Worm (Caenorhabditis elegans) whole organism, L1 larva: ENCODE data around the gene nlp-20.
A peak's percentile ranks its signal among the peaks of the same experiment; 100 is the strongest.

Experiments used
- C34B4.2 ChIP-seq: sonication (generic microtip); optimal IDR thresholded peaks from 2 replicates; lab custom pipeline; 2017; ENCODE audit warnings: mild to moderate bottlenecking, missing genetic modification characterization, missing compliant biosample characterization
- Y116A8C.19 ChIP-seq: sonication (generic microtip); optimal IDR thresholded peaks from 2 replicates; lab custom pipeline; 2016; ENCODE audit warnings: missing compliant biosample characterization, missing genetic modification characterization, borderline replicate concordance
- aha-1 ChIP-seq: fragments of 150-350 bp; optimal IDR thresholded peaks from 2 replicates; lab custom pipeline; 2014; ENCODE audit warnings: missing biosample characterization, missing genetic modification characterization
- alr-1 ChIP-seq: fragments of 200-800 bp; sonication (Bioruptor generic); optimal IDR thresholded peaks from 2 replicates; lab custom pipeline; 2018; ENCODE audit warnings: borderline replicate concordance, mild to moderate bottlenecking, missing genetic modification characterization, missing compliant biosample characterization
- ceh-63 ChIP-seq: fragments of 200-800 bp; sonication (Bioruptor generic); optimal IDR thresholded peaks from 2 replicates; lab custom pipeline; 2018; ENCODE audit warnings: mild to moderate bottlenecking, missing genetic modification characterization, missing compliant biosample characterization
- ceh-82 ChIP-seq, 3 experiments: fragments of 150-350 bp in 1 of 3; sonication (generic microtip) in 2 of 3; optimal IDR thresholded peaks; 2 replicates each; lab custom pipeline; 2014 to 2017; ENCODE audit warnings: missing biosample characterization in 3 of 3, missing genetic modification characterization in 3 of 3
- ceh-88 ChIP-seq: fragments of 200-800 bp; sonication (Bioruptor generic); IDR thresholded peaks from 2 replicates; pipeline ENCODE4 v1.3.6; 2022; ENCODE audit warnings: missing genetic modification characterization, missing compliant biosample characterization
- ceh-90 ChIP-seq: sonication (generic microtip); optimal IDR thresholded peaks from 2 replicates; lab custom pipeline; 2016; ENCODE audit warnings: missing genetic modification characterization, missing compliant biosample characterization
- ces-1 ChIP-seq: fragments of 150-350 bp; optimal IDR thresholded peaks from 2 replicates; lab custom pipeline; 2014; ENCODE audit warnings: missing biosample characterization, missing genetic modification reagents, missing genetic modification characterization
- dpl-1 ChIP-seq, 3 experiments: fragments of 150-350 bp in 2 of 3; sonication (generic microtip) in 1 of 3; optimal IDR thresholded peaks; 2 replicates each; lab custom pipeline; 2014 to 2017; ENCODE audit warnings: missing biosample characterization in 3 of 3, missing genetic modification characterization in 3 of 3, missing genetic modification reagents in 3 of 3
- dsc-1 ChIP-seq: sonication (generic microtip); optimal IDR thresholded peaks from 2 replicates; lab custom pipeline; 2016; ENCODE audit warnings: mild to moderate bottlenecking, missing genetic modification characterization, missing compliant biosample characterization
- efl-1 ChIP-seq, 4 experiments: fragments of 150-350 bp; optimal IDR thresholded peaks in 3 of 4; peaks in 1 of 4; 1 replicate in 1 of 4; 2 replicates in 3 of 4; lab custom pipeline; 2014; ENCODE audit warnings: missing biosample characterization in 2 of 4, missing genetic modification characterization in 2 of 4, missing genetic modification reagents in 2 of 4
- egl-13 ChIP-seq: sonication (generic microtip); optimal IDR thresholded peaks from 2 replicates; lab custom pipeline; 2016; ENCODE audit warnings: missing genotype, missing genetic modification reagents, missing genetic modification characterization, missing compliant biosample characterization
- fkh-10 ChIP-seq: sonication (generic microtip); optimal IDR thresholded peaks from 2 replicates; lab custom pipeline; 2017; ENCODE audit warnings: missing biosample characterization, missing genetic modification reagents, missing genetic modification characterization
- fkh-4 ChIP-seq: sonication (generic microtip); optimal IDR thresholded peaks from 2 replicates; lab custom pipeline; 2016; ENCODE audit warnings: missing compliant biosample characterization, missing genetic modification characterization, borderline replicate concordance
- fkh-8 ChIP-seq: sonication (generic microtip); optimal IDR thresholded peaks from 2 replicates; lab custom pipeline; 2016; ENCODE audit warnings: mild to moderate bottlenecking, missing genetic modification characterization, missing compliant biosample characterization
- hlh-4 ChIP-seq: sonication (generic microtip); optimal IDR thresholded peaks from 2 replicates; lab custom pipeline; 2016; ENCODE audit warnings: mild to moderate bottlenecking, missing genetic modification characterization, missing compliant biosample characterization
- isw-1 ChIP-seq: fragments of 200-800 bp; sonication (Bioruptor generic); IDR thresholded peaks from 2 replicates; pipeline ENCODE4 v1.3.6; 2022; ENCODE audit warnings: missing genetic modification characterization, missing compliant biosample characterization
- lin-14 ChIP-seq: fragments of 200-800 bp; sonication (Bioruptor generic); optimal IDR thresholded peaks from 2 replicates; lab custom pipeline; 2018; ENCODE audit warnings: mild to moderate bottlenecking, missing genetic modification characterization, moderate library complexity, missing compliant biosample characterization
- lir-3 ChIP-seq: sonication (generic microtip); optimal IDR thresholded peaks from 2 replicates; lab custom pipeline; 2016; ENCODE audit warnings: mild to moderate bottlenecking, missing genetic modification characterization, moderate library complexity, missing compliant biosample characterization; ENCODE audit not compliant: poor library complexity
- lsy-2 ChIP-seq, 2 experiments: fragments of 150-350 bp; optimal IDR thresholded peaks; 2 replicates each; lab custom pipeline; 2014; ENCODE audit warnings: missing biosample characterization in 2 of 2, missing genetic modification characterization in 2 of 2
- mep-1 ChIP-seq: fragments of 150-350 bp; optimal IDR thresholded peaks from 2 replicates; lab custom pipeline; 2014; ENCODE audit warnings: missing biosample characterization, missing genetic modification characterization
- nhr-19 ChIP-seq: fragments of 200-800 bp; sonication (Bioruptor generic); conservative IDR thresholded peaks from 2 replicates; pipeline ENCODE4 v1.3.6; 2022; ENCODE audit warnings: missing genetic modification characterization, missing compliant biosample characterization
- nhr-20 ChIP-seq: sonication (generic microtip); optimal IDR thresholded peaks from 2 replicates; lab custom pipeline; 2016; ENCODE audit warnings: mild to moderate bottlenecking, missing genetic modification characterization, missing compliant biosample characterization
- nhr-47 ChIP-seq: sonication (generic microtip); optimal IDR thresholded peaks from 2 replicates; lab custom pipeline; 2016; ENCODE audit warnings: mild to moderate bottlenecking, missing genetic modification characterization, moderate library complexity, missing compliant biosample characterization
- nhr-71 ChIP-seq: sonication (generic microtip); optimal IDR thresholded peaks from 2 replicates; lab custom pipeline; 2016; ENCODE audit warnings: mild to moderate bottlenecking, missing genetic modification characterization, moderate library complexity, missing compliant biosample characterization
- nhr-85 ChIP-seq: sonication (generic microtip); peaks from one replicate; lab custom pipeline; 2016; ENCODE audit warnings: missing genetic modification characterization, inconsistent platforms, missing compliant biosample characterization
- snu-23 ChIP-seq: sonication (generic microtip); optimal IDR thresholded peaks from 2 replicates; lab custom pipeline; 2016; ENCODE audit warnings: missing genetic modification characterization, missing compliant biosample characterization
- swsn-7 ChIP-seq: sonication (generic microtip); optimal IDR thresholded peaks from 2 replicates; lab custom pipeline; 2016; ENCODE audit warnings: missing genetic modification characterization, missing compliant biosample characterization
- tbx-2 ChIP-seq: sonication (generic microtip); optimal IDR thresholded peaks from 2 replicates; lab custom pipeline; 2016; ENCODE audit warnings: missing genetic modification characterization, missing compliant biosample characterization
- unc-86 ChIP-seq: sonication (generic microtip); optimal IDR thresholded peaks from 2 replicates; lab custom pipeline; 2016; ENCODE audit warnings: missing genetic modification characterization, missing compliant biosample characterization
- vab-15 ChIP-seq: sonication (generic microtip); optimal IDR thresholded peaks from 2 replicates; lab custom pipeline; 2017; ENCODE audit warnings: missing genotype, mild to moderate bottlenecking, missing genetic modification characterization, missing compliant biosample characterization
- xbp-1 ChIP-seq: sonication (generic microtip); optimal IDR thresholded peaks from 2 replicates; lab custom pipeline; 2016; ENCODE audit warnings: missing genetic modification characterization, missing compliant biosample characterization
- zag-1 ChIP-seq: fragments of 150-350 bp; optimal IDR thresholded peaks from 2 replicates; lab custom pipeline; 2014; ENCODE audit warnings: missing biosample characterization, missing genetic modification characterization
- zip-4 ChIP-seq: fragments of 200-800 bp; sonication (Bioruptor generic); optimal IDR thresholded peaks from 2 replicates; lab custom pipeline; 2018; ENCODE audit warnings: mild to moderate bottlenecking, missing genetic modification characterization, moderate library complexity, missing compliant biosample characterization

nlp-20 gene

ce11 chrIV:7623868-7624267 lies 19.0 kb downstream of the nlp-20 start (continued):
- TF ChIP-seq aha-1 (tag; lab: Kevin White, UChicago): no peak

ce11 chrIV:7623078-7623477 lies 19.8 kb downstream of the nlp-20 start:
- TF ChIP-seq vab-15 (no peak), dpl-1 (GFP tag; optimal IDR thresholded peaks at IDR 0.05; lab: Kevin White, UChicago) (no peak), ces-1 (GFP tag; lab: Kevin White, UChicago) (no peak), nhr-85 (tag; lab: Kevin White, UChicago) (no peak), ceh-63 (no peak), tbx-2 (no peak), zip-4 (no peak), alr-1 (tag; lab: Kevin White, UChicago) (no peak), nhr-20 (tag; lab: Kevin White, UChicago) (no peak), mep-1 (no peak), C34B4.2 (tag; lab: Kevin White, UChicago) (no peak), nhr-71 (tag; lab: Kevin White, UChicago) (no peak), fkh-4 (no peak)
- TF ChIP-seq, all 84 proteins: peak for 0

DNA sequence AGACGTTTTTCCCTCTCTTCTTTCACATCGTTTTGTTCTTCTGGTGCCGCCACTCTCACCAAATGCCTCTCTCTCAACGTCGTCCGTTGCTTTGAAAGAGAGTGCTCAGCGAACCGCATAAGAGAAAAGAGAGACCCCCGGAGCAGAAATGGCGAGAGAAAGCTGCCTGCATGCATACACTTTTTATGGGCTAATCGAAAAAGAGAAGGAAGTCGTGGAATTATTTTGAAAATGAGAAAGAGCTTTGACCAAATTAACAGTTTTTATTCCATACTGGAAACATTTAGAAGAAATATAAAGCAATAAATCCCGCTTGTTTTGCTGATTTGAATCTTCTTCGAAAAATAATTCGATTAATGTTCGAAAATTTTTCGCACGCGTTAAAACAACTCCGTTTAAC lies 22.4 kb downstream of the nlp-20 start:
- TF ChIP-seq efl-1 (optimal IDR thresholded peaks at IDR 0.05; lab: Kevin White, UChicago): no peak
- peak in 1 of 2 experiments; percentile 76 for TF ChIP-seq efl-1 (GFP tag; optimal IDR thresholded peaks at IDR 0.05 in 1 of 2; lab: Kevin White, UChicago)
- TF ChIP-seq lin-14 (GFP tag; lab: Kevin White, UChicago): peak; percentile 54
- no peak for TF ChIP-seq alr-1 (tag; lab: Kevin White, UChicago)
- no peak for TF ChIP-seq ceh-90 (tag; lab: Kevin White, UChicago)
- TF ChIP-seq hlh-4 (tag; lab: Kevin White, UChicago): no peak
- TF ChIP-seq ceh-82 (tag; optimal IDR thresholded peaks at IDR 0.05; lab: Kevin White, UChicago): peak in 1 of 3 experiments; percentile 1
- TF ChIP-seq, all 84 proteins: peak for 3

DNA sequence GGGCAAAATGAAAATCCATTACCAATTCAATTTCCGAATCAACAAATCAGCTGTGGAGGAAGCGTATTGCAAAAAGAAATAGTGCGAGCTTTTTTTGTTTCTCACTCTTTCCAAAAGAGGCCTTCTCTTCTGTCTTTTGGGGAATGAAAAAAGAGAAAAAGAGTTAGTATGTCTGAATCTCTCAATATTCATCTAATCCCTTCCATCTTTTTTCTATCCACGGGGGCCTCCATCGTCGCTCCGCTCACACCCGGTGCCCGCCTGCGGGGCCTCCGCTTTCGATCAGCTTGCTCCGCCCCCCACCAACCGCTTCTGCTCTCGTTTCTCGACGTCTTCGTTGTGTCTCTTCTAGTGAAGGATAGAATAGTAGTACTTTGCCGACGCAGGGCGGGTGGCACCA lies 23.6 kb downstream of the nlp-20 start:
- TF ChIP-seq dpl-1 (GFP tag; optimal IDR thresholded peaks at IDR 0.05; lab: Kevin White, UChicago) (no peak), swsn-7 (tag; lab: Kevin White, UChicago) (peak; percentile 47), fkh-10 (GFP tag; lab: Kevin White, UChicago) (peak; percentile 31), snu-23 (GFP tag; lab: Kevin White, UChicago) (peak; percentile 34), isw-1 (GFP tag; lab: Robert Waterston, UW) (peak; percentile 20; the same call in 1 of the 2 replicates), nhr-71 (tag; lab: Kevin White, UChicago) (peak; percentile 48), nhr-47 (peak; percentile 40), ceh-82 (tag; optimal IDR thresholded peaks at IDR 0.05; lab: Kevin White, UChicago) (peak in 2 of 3 experiments; percentile 46 to 54), tbx-2 (peak; percentile 20), lir-3 (tag; lab: Kevin White, UChicago) (no peak), xbp-1 (tag; lab: Kevin White, UChicago) (peak; percentile 26), unc-86 (tag; lab: Kevin White, UChicago) (peak; percentile 49), ceh-88 (no peak), lin-14 (GFP tag; lab: Kevin White, UChicago) (peak; percentile 86), fkh-8 (peak; percentile 66), zag-1 (peak; percentile 49), alr-1 (tag; lab: Kevin White, UChicago) (no peak), egl-13 (tag; lab: Kevin White, UChicago) (peak; percentile 31), lsy-2 (tag; optimal IDR thresholded peaks at IDR 0.05; lab: Kevin White, UChicago) (peak in 1 of 2 experiments; percentile 4), dsc-1 (no peak), nhr-19 (GFP tag; lab: Robert Waterston, UW) (no peak), Y116A8C.19 (tag; lab: Kevin White, UChicago) (no peak)
- TF ChIP-seq, all 84 proteins: peak for 15
